Fruit fly (Drosophila melanogaster) whole organism: ENCODE results near the gene CG16779.

ENCODE experiments used
- CG8478 ChIP-seq: fragments of >200 bp; optimal IDR thresholded peaks from 2 replicates; lab custom pipeline; 2018; ENCODE audit warnings: inconsistent platforms
- Dll ChIP-seq: fragments of >200 bp; optimal IDR thresholded peaks from 2 replicates; lab custom pipeline; 2017
- EcR ChIP-seq, 2 experiments: fragments of >200 bp; optimal IDR thresholded peaks; 2 replicates each; lab custom pipeline; 2017; ENCODE audit warnings: missing biosample characterization in 2 of 2, missing genetic modification characterization in 2 of 2, missing genetic modification reagents in 2 of 2
- pan ChIP-seq: fragments of >200 bp; optimal IDR thresholded peaks from 2 replicates; lab custom pipeline; 2017
- psq ChIP-seq: fragments of >200 bp; optimal IDR thresholded peaks from 2 replicates; lab custom pipeline; 2017
- usp ChIP-seq: fragments of >200 bp; optimal IDR thresholded peaks from 2 replicates; lab custom pipeline; 2017; ENCODE audit warnings: missing biosample characterization, missing genetic modification characterization, mixed read lengths

DNA sequence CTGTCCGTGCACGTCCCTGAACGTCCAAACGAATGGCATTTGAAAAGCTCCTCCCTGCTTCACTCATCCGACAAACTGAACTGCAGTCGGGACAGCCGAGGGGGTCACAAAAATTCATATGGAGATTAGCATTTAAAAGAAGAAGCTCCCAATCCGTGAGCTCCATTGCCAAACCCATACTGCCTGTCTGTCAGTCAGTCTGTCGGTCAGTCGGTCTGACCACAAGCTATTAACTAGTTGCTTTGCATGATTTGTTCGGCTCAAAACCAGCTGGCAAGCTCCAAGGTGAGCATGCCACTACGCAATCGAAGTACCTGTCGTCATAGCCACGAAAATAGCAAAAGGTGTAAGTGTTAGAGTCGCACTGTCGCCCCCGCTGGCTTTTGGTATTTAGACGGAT is 59.7 kb downstream of the CG16779 start:
- no peak for TF ChIP-seq CG8478 (lab: Kevin White, UChicago)
- no peak for TF ChIP-seq Dll (lab: Kevin White, UChicago)
- TF ChIP-seq EcR (GFP tag; optimal IDR thresholded peaks at IDR 0.05; lab: Kevin White, UChicago) = no peak
- TF ChIP-seq psq (lab: Kevin White, UChicago) = no peak
- TF ChIP-seq pan (lab: Kevin White, UChicago) = no peak
- no peak for TF ChIP-seq usp
